Worm (Caenorhabditis elegans) whole organism, mixed stage, embryonic: ENCODE results near the gene mrpl-4.

Experiments
- bed-3 ChIP-seq: fragments of 200-800 bp; sonication (Bioruptor generic); optimal IDR thresholded peaks from 3 replicates; lab custom pipeline; 2018; ENCODE audit warnings: mild to moderate bottlenecking, missing genetic modification characterization, moderate library complexity, missing compliant biosample characterization
- blmp-1 ChIP-seq: fragments of 150-350 bp; optimal IDR thresholded peaks from 2 replicates; lab custom pipeline; 2014; ENCODE audit warnings: missing biosample characterization, missing genetic modification characterization
- ceh-39 ChIP-seq: fragments of 150-350 bp; optimal IDR thresholded peaks from 2 replicates; lab custom pipeline; 2014; ENCODE audit warnings: missing biosample characterization, missing genetic modification characterization
- ceh-43 ChIP-seq: fragments of 200-800 bp; sonication (Bioruptor generic); optimal IDR thresholded peaks from 2 replicates; lab custom pipeline; 2018; ENCODE audit warnings: mild to moderate bottlenecking, missing genetic modification characterization, moderate library complexity, missing compliant biosample characterization
- ceh-83 ChIP-seq: fragments of 200-800 bp; sonication (Bioruptor generic); optimal IDR thresholded peaks from 2 replicates; lab custom pipeline; 2018; ENCODE audit warnings: mild to moderate bottlenecking, missing genetic modification characterization, missing compliant biosample characterization
- ces-1 ChIP-seq: fragments of 150-350 bp; optimal IDR thresholded peaks from 2 replicates; lab custom pipeline; 2014; ENCODE audit warnings: missing biosample characterization, missing genetic modification reagents, missing genetic modification characterization
- cnd-1 ChIP-seq: fragments of 200-800 bp; sonication (Bioruptor generic); optimal IDR thresholded peaks from 2 replicates; lab custom pipeline; 2018; ENCODE audit warnings: mild to moderate bottlenecking, missing genetic modification characterization, missing compliant biosample characterization
- drap-1 ChIP-seq: fragments of 200-800 bp; sonication (Bioruptor generic); optimal IDR thresholded peaks from 3 replicates; lab custom pipeline; 2018; ENCODE audit warnings: mild to moderate bottlenecking, missing genetic modification characterization, missing compliant biosample characterization
- elt-1 ChIP-seq: sonication (generic microtip); optimal IDR thresholded peaks from 2 replicates; lab custom pipeline; 2017; ENCODE audit warnings: missing genetic modification characterization, mild to moderate bottlenecking, missing compliant biosample characterization, antibody characterized with exemption, moderate library complexity, borderline replicate concordance; ENCODE audit not compliant: insufficient read depth
- elt-3 ChIP-seq: fragments of 150-350 bp; optimal IDR thresholded peaks from 2 replicates; lab custom pipeline; 2014; ENCODE audit warnings: missing biosample characterization, missing genetic modification characterization
- flh-1 ChIP-seq: fragments of 200-800 bp; sonication (Bioruptor generic); optimal IDR thresholded peaks from 2 replicates; lab custom pipeline; 2018; ENCODE audit warnings: mild to moderate bottlenecking, missing genetic modification characterization, moderate library complexity, missing compliant biosample characterization
- ham-2 ChIP-seq: fragments of 200-800 bp; sonication (Bioruptor generic); optimal IDR thresholded peaks from 2 replicates; lab custom pipeline; 2018; ENCODE audit warnings: mild to moderate bottlenecking, missing genetic modification characterization, missing compliant biosample characterization
- hlh-1 ChIP-seq: fragments of 150-350 bp; optimal IDR thresholded peaks from 2 replicates; lab custom pipeline; 2014; ENCODE audit warnings: missing biosample characterization, missing genetic modification reagents, missing genetic modification characterization
- lin-13 ChIP-seq: fragments of 150-350 bp; optimal IDR thresholded peaks from 2 replicates; lab custom pipeline; 2014; ENCODE audit warnings: missing biosample characterization, missing genetic modification characterization
- lin-32 ChIP-seq: fragments of 200-800 bp; sonication (Bioruptor generic); optimal IDR thresholded peaks from 2 replicates; lab custom pipeline; 2018; ENCODE audit warnings: mild to moderate bottlenecking, missing genetic modification characterization, missing compliant biosample characterization
- lsy-2 ChIP-seq: fragments of 150-350 bp; optimal IDR thresholded peaks from 2 replicates; lab custom pipeline; 2014; ENCODE audit warnings: missing biosample characterization, missing genetic modification characterization
- mab-5 ChIP-seq: fragments of 150-350 bp; optimal IDR thresholded peaks from 2 replicates; lab custom pipeline; 2014; ENCODE audit warnings: missing biosample characterization, missing genetic modification characterization
- mep-1 ChIP-seq: fragments of 150-350 bp; optimal IDR thresholded peaks from 2 replicates; lab custom pipeline; 2017; ENCODE audit warnings: missing biosample characterization, missing genetic modification reagents, missing genetic modification characterization, inconsistent platforms
- mls-2 ChIP-seq: sonication (generic microtip); optimal IDR thresholded peaks from 2 replicates; lab custom pipeline; 2016; ENCODE audit warnings: mild to moderate bottlenecking, missing genetic modification characterization, moderate library complexity, missing compliant biosample characterization
- nhr-12 ChIP-seq: fragments of 150-350 bp; optimal IDR thresholded peaks from 2 replicates; lab custom pipeline; 2014; ENCODE audit warnings: missing biosample characterization, missing genetic modification characterization
- nhr-2 ChIP-seq: fragments of 150-350 bp; optimal IDR thresholded peaks from 2 replicates; lab custom pipeline; 2014; ENCODE audit warnings: missing biosample characterization, missing genetic modification characterization
- nhr-237 ChIP-seq: fragments of 150-350 bp; optimal IDR thresholded peaks from 2 replicates; lab custom pipeline; 2014; ENCODE audit warnings: missing biosample characterization, missing genetic modification characterization
- nhr-28 ChIP-seq: fragments of 150-350 bp; optimal IDR thresholded peaks from 2 replicates; lab custom pipeline; 2014; ENCODE audit warnings: missing biosample characterization, missing genetic modification characterization
- pha-4 ChIP-seq: fragments of 150-350 bp; optimal IDR thresholded peaks from 2 replicates; lab custom pipeline; 2018; ENCODE audit warnings: missing biosample characterization, missing genetic modification reagents, missing genetic modification characterization
- sem-2 ChIP-seq: fragments of 200-800 bp; sonication (Bioruptor generic); optimal IDR thresholded peaks from 2 replicates; lab custom pipeline; 2018; ENCODE audit warnings: mild to moderate bottlenecking, missing genetic modification characterization, missing compliant biosample characterization
- snpc-4 ChIP-seq: fragments of 150-350 bp; optimal IDR thresholded peaks from 2 replicates; lab custom pipeline; 2014; ENCODE audit warnings: missing biosample characterization, missing genetic modification characterization
- tbx-8 ChIP-seq: fragments of 200-800 bp; sonication (Bioruptor generic); optimal IDR thresholded peaks from 2 replicates; lab custom pipeline; 2018; ENCODE audit warnings: mild to moderate bottlenecking, missing genetic modification characterization, moderate library complexity, missing compliant biosample characterization
- unc-120 ChIP-seq: sonication (generic microtip); optimal IDR thresholded peaks from 2 replicates; lab custom pipeline; 2017; ENCODE audit warnings: missing genetic modification characterization, missing compliant biosample characterization; ENCODE audit not compliant: poor library complexity, severe bottlenecking
- unc-39 ChIP-seq: fragments of 150-350 bp; optimal IDR thresholded peaks from 2 replicates; lab custom pipeline; 2014; ENCODE audit warnings: missing biosample characterization, missing genetic modification characterization
- unc-62 ChIP-seq: fragments of 150-350 bp; optimal IDR thresholded peaks from 2 replicates; lab custom pipeline; 2014; ENCODE audit warnings: missing biosample characterization, missing genetic modification reagents, missing genetic modification characterization
- zip-8 ChIP-seq: fragments of 150-350 bp; optimal IDR thresholded peaks from 2 replicates; lab custom pipeline; 2014; ENCODE audit warnings: missing biosample characterization, missing genetic modification characterization
- ztf-11 ChIP-seq: fragments of 150-350 bp; optimal IDR thresholded peaks from 2 replicates; lab custom pipeline; 2014; ENCODE audit warnings: missing biosample characterization, missing genetic modification characterization

Gene mrpl-4

ce11 chrV:8449241-8449640 lies 17.8 kb upstream of the mrpl-4 start:
- TF ChIP-seq blmp-1: no peak
- TF ChIP-seq unc-120 (tag; lab: Kevin White, UChicago): no peak
- no peak for TF ChIP-seq hlh-1 (tag; lab: Kevin White, UChicago)
- no peak for TF ChIP-seq drap-1
- TF ChIP-seq ceh-39 (tag; lab: Kevin White, UChicago): no peak
- TF ChIP-seq tbx-8 (GFP tag; lab: Kevin White, UChicago): no peak
- no peak for TF ChIP-seq unc-39 (tag; lab: Kevin White, UChicago)
- no peak for TF ChIP-seq mab-5 (tag; lab: Kevin White, UChicago)
- TF ChIP-seq lin-32 (GFP tag; lab: Kevin White, UChicago): no peak
- no peak for TF ChIP-seq snpc-4 (tag; lab: Kevin White, UChicago)
- no peak for TF ChIP-seq lin-13 (tag; lab: Kevin White, UChicago)
- no peak for TF ChIP-seq mep-1 (tag; lab: Kevin White, UChicago)
- no peak for TF ChIP-seq flh-1
- no peak for TF ChIP-seq cnd-1 (tag; lab: Kevin White, UChicago)
- no peak for TF ChIP-seq ces-1 (GFP tag; lab: Kevin White, UChicago)
- TF ChIP-seq elt-1 (tag; lab: Kevin White, UChicago): no peak
- no peak for TF ChIP-seq bed-3 (GFP tag; lab: Kevin White, UChicago)
- TF ChIP-seq nhr-2 (tag; lab: Kevin White, UChicago): no peak
- TF ChIP-seq lsy-2 (tag; lab: Kevin White, UChicago): no peak

DNA sequence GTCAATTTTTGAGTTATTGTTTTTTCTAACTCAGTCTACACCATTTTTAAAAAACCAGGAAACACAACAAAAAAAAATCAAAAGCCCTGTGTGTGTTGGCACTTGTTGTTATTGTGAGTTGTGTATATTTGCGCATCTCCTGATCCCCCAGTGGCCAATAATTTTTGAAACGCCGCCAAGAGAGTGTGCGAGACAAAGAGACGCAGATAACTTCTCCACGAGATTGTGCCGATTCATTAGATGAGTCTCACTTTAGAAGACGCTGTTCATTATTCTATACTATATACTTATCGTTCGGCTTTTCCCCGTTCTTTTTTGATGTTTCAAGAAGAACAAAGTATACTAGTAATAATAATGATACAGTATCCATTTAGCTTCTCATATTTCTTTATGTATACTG lies 16.4 kb upstream of the mrpl-4 start:
- TF ChIP-seq sem-2 (GFP tag; lab: Kevin White, UChicago) (no peak), mab-5 (tag; lab: Kevin White, UChicago) (no peak), ceh-39 (tag; lab: Kevin White, UChicago) (no peak), blmp-1 (no peak), drap-1 (no peak), zip-8 (tag; lab: Kevin White, UChicago) (no peak), bed-3 (GFP tag; lab: Kevin White, UChicago) (no peak), lin-13 (tag; lab: Kevin White, UChicago) (no peak), nhr-2 (tag; lab: Kevin White, UChicago) (no peak), ham-2 (no peak), unc-62 (GFP tag; lab: Kevin White, UChicago) (no peak), lsy-2 (tag; lab: Kevin White, UChicago) (no peak), nhr-12 (tag; lab: Kevin White, UChicago) (no peak), ztf-11 (tag; lab: Kevin White, UChicago) (no peak), hlh-1 (tag; lab: Kevin White, UChicago) (no peak), snpc-4 (tag; lab: Kevin White, UChicago) (no peak)

- TF ChIP-seq bed-3 (GFP tag; lab: Kevin White, UChicago) (no peak), lin-13 (tag; lab: Kevin White, UChicago) (no peak), snpc-4 (tag; lab: Kevin White, UChicago) (no peak), drap-1 (no peak), tbx-8 (GFP tag; lab: Kevin White, UChicago) (no peak), cnd-1 (tag; lab: Kevin White, UChicago) (no peak)
These were observed 12.0 kb upstream of the mrpl-4 start, which contains the start of gene T23B12.11 for ce11 chrV:8454995-8455446. Gene T23B12.11, plus strand, starts transcription at chrV:8455396.

- no peak for TF ChIP-seq drap-1
- no peak for TF ChIP-seq tbx-8 (GFP tag; lab: Kevin White, UChicago)
- TF ChIP-seq ceh-83 (GFP tag; lab: Kevin White, UChicago): no peak
- TF ChIP-seq, all 35 proteins: peak for 0
These were observed 6.8 kb upstream of the mrpl-4 start, which contains the start of gene T23B12.6 for ce11 chrV:8460306-8460705. Gene T23B12.6, minus strand, starts transcription at chrV:8460419.

- TF ChIP-seq ces-1 (GFP tag; lab: Kevin White, UChicago) (peak; percentile 52), lin-13 (tag; lab: Kevin White, UChicago) (no peak), mab-5 (tag; lab: Kevin White, UChicago) (no peak)
These were observed 6.3 kb upstream of the mrpl-4 start for ce11 chrV:8460800-8461199.

DNA sequence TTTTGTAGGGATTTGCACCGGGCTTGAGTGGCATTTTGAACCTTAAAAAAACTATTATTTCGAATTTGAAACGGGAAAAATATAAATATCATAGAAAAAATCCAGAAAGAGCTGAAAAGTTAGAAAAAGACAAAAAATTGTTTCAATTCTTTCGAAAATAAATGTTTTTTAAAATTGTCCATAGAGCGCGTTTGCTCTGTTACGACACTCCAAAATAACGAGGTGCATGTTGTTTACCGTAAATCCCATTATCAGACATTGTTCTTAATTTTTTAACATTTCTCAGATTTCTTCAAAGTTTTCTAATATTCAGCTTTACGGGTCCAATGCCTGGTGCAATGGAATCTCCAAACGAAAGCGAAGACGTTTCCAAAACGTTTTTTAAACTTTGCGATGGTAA lies 5.0 kb upstream of the mrpl-4 start, which contains the start of the genes dnj-22 and natc-1:
Gene dnj-22 (minus strand): TSS at position 47 of the 400 bp plus-strand sequence.
Gene natc-1 (plus strand): TSS at position 286 of the 400 bp plus-strand sequence.
- TF ChIP-seq unc-62 (GFP tag; lab: Kevin White, UChicago) (no peak), nhr-28 (no peak), flh-1 (no peak), elt-3 (no peak), ces-1 (GFP tag; lab: Kevin White, UChicago) (peak; percentile 96), mls-2 (tag; lab: Kevin White, UChicago) (no peak), lin-13 (tag; lab: Kevin White, UChicago) (peak; percentile 19), ceh-39 (tag; lab: Kevin White, UChicago) (peak; percentile 24), ceh-83 (GFP tag; lab: Kevin White, UChicago) (no peak), lin-32 (GFP tag; lab: Kevin White, UChicago) (no peak), ceh-43 (GFP tag; lab: Kevin White, UChicago) (no peak), elt-1 (tag; lab: Kevin White, UChicago) (no peak), nhr-237 (tag; lab: Kevin White, UChicago) (peak; percentile 67), bed-3 (GFP tag; lab: Kevin White, UChicago) (no peak), unc-120 (tag; lab: Kevin White, UChicago) (no peak), zip-8 (tag; lab: Kevin White, UChicago) (no peak), mab-5 (tag; lab: Kevin White, UChicago) (peak; percentile 24), lsy-2 (tag; lab: Kevin White, UChicago) (peak; percentile 56), cnd-1 (tag; lab: Kevin White, UChicago) (no peak), sem-2 (GFP tag; lab: Kevin White, UChicago) (no peak), ztf-11 (tag; lab: Kevin White, UChicago) (no peak), blmp-1 (no peak), pha-4 (tag; lab: Kevin White, UChicago) (peak; percentile 91)
- TF ChIP-seq, all 35 proteins: peak for 7
